Worm (Caenorhabditis elegans): Measurements from ENCODE around the gene best-1.

ce11 chrIV:13142254-13142653 is 32.7 kb upstream of the best-1 start, which contains the start of gene spe-43:
- TF ChIP-seq tab-1 (GFP tag; IDR thresholded peaks at IDR 0.05) (no peak), ref-1 (GFP tag; conservative IDR thresholded peaks at IDR 0.05) (no peak)
